Fruit fly (Drosophila melanogaster): ENCODE measurements around the gene wol.

The wol gene

dm6 chr2L:8351864-8352263 is 49.1 kb upstream of the wol start, which contains the start of gene Mur29B (continued):
- TF ChIP-seq CG7928 (GFP tag; optimal IDR thresholded peaks at IDR 0.05) = no peak
- TF ChIP-seq Scr (GFP tag; IDR thresholded peaks at IDR 0.05; ENCODE audit: partially characterized antibody) = no peak
- no peak for TF ChIP-seq mld (GFP tag; IDR thresholded peaks at IDR 0.05; ENCODE audit: partially characterized antibody)
- TF ChIP-seq fd3F (GFP tag; optimal IDR thresholded peaks at IDR 0.05) = no peak
- TF ChIP-seq CG5953 (GFP tag; IDR thresholded peaks at IDR 0.05) = no peak
- TF ChIP-seq chm (GFP tag; IDR thresholded peaks at IDR 0.05) = no peak
- TF ChIP-seq lov (optimal IDR thresholded peaks at IDR 0.05) = no peak
- TF ChIP-seq lov (GFP tag; IDR thresholded peaks at IDR 0.05) = no peak
- no peak for TF ChIP-seq CG18262 (tag; optimal IDR thresholded peaks at IDR 0.05)
- TF ChIP-seq Dref (GFP tag; IDR thresholded peaks at IDR 0.05) = no peak
- no peak for TF ChIP-seq MBD-R2 (GFP tag; IDR thresholded peaks at IDR 0.05)
- TF ChIP-seq sug (tag; optimal IDR thresholded peaks at IDR 0.05) = peak; percentile 54
- TF ChIP-seq CG8388 (GFP tag; optimal IDR thresholded peaks at IDR 0.05) = no peak
- TF ChIP-seq CG6272 (GFP tag; IDR thresholded peaks at IDR 0.05) = no peak
- peak; percentile 7; the same call in 1 of the 2 replicates for TF ChIP-seq CG32532 (GFP tag; IDR thresholded peaks at IDR 0.05)
- peak; percentile 29 for TF ChIP-seq sens (GFP tag)
- no peak for TF ChIP-seq CG33557 (GFP tag; optimal IDR thresholded peaks at IDR 0.05)
- no peak for TF ChIP-seq lmd (GFP tag; IDR thresholded peaks at IDR 0.05)
- no peak for TF ChIP-seq CG13624 (GFP tag; optimal IDR thresholded peaks at IDR 0.05)
- TF ChIP-seq Hr51 (GFP tag; optimal IDR thresholded peaks at IDR 0.05) = no peak
- no peak for TF ChIP-seq Asciz (GFP tag; optimal IDR thresholded peaks at IDR 0.05)
- no peak for TF ChIP-seq Sry-β (GFP tag; optimal IDR thresholded peaks at IDR 0.05)
- TF ChIP-seq knrl (GFP tag; IDR thresholded peaks at IDR 0.05; ENCODE audit: partially characterized antibody) = no peak
- no peak for TF ChIP-seq CG9437 (GFP tag; optimal IDR thresholded peaks at IDR 0.05)
- no peak for TF ChIP-seq hb (GFP tag; IDR thresholded peaks at IDR 0.05; ENCODE audit: partially characterized antibody)
- TF ChIP-seq run (tag; optimal IDR thresholded peaks at IDR 0.05) = no peak
- TF ChIP-seq repo (GFP tag; optimal IDR thresholded peaks at IDR 0.05) = no peak
- TF ChIP-seq CG10959 (GFP tag; IDR thresholded peaks at IDR 0.05) = no peak
- TF ChIP-seq vvl (GFP tag; IDR thresholded peaks at IDR 0.05) = no peak
- TF ChIP-seq CG31388 (GFP tag; optimal IDR thresholded peaks at IDR 0.05) = no peak
- no peak for TF ChIP-seq dimm (GFP tag; IDR thresholded peaks at IDR 0.05)

- TF ChIP-seq Dek (tag; optimal IDR thresholded peaks at IDR 0.05) = no peak
- no peak for TF ChIP-seq CG13624 (GFP tag; optimal IDR thresholded peaks at IDR 0.05)
- TF ChIP-seq row (GFP tag; IDR thresholded peaks at IDR 0.05) = no peak
- TF ChIP-seq pan (optimal IDR thresholded peaks at IDR 0.05) = no peak
- peak in 1 of 2 experiments; percentile 54 for TF ChIP-seq pan (GFP tag; optimal IDR thresholded peaks at IDR 0.05 in 1 of 2, IDR thresholded peaks at IDR 0.05 in 1 of 2)
- TF ChIP-seq CG4282 (GFP tag; optimal IDR thresholded peaks at IDR 0.05) = no peak
- peak in 1 of 2 experiments; percentile 8 for TF ChIP-seq Hr51 (GFP tag; optimal IDR thresholded peaks at IDR 0.05)
- TF ChIP-seq gsb (GFP tag; IDR thresholded peaks at IDR 0.05) = no peak
- TF ChIP-seq lbe (GFP tag; optimal IDR thresholded peaks at IDR 0.05) = peak; percentile 5
- TF ChIP-seq lmd (GFP tag; IDR thresholded peaks at IDR 0.05) = no peak
- TF ChIP-seq Lpt (GFP tag; optimal IDR thresholded peaks at IDR 0.05) = no peak
- TF ChIP-seq CG10274 (GFP tag; optimal IDR thresholded peaks at IDR 0.05) = no peak
- TF ChIP-seq ro (GFP tag; IDR thresholded peaks at IDR 0.05) = no peak
- TF ChIP-seq Xrp1 (GFP tag; IDR thresholded peaks at IDR 0.05) = no peak
- peak; percentile 17 for TF ChIP-seq CG17359 (tag; optimal IDR thresholded peaks at IDR 0.05)
- no peak for TF ChIP-seq CG7556 (GFP tag; optimal IDR thresholded peaks at IDR 0.05)
- peak; percentile 14 for TF ChIP-seq gem (tag; optimal IDR thresholded peaks at IDR 0.05)
- no peak for TF ChIP-seq stwl (tag; optimal IDR thresholded peaks at IDR 0.05)
- TF ChIP-seq Kr (GFP tag; optimal IDR thresholded peaks at IDR 0.05) = no peak
- TF ChIP-seq Jarid2 (GFP tag; optimal IDR thresholded peaks at IDR 0.05) = no peak
- TF ChIP-seq lab (GFP tag; optimal IDR thresholded peaks at IDR 0.05) = peak; percentile 4
- no peak for TF ChIP-seq esg (GFP tag; conservative IDR thresholded peaks at IDR 0.05)
- TF ChIP-seq CG8089 (GFP tag; optimal IDR thresholded peaks at IDR 0.05) = no peak
- TF ChIP-seq kay (GFP tag; optimal IDR thresholded peaks at IDR 0.05) = no peak
- TF ChIP-seq Oli (tag; optimal IDR thresholded peaks at IDR 0.05) = no peak
These were observed 48.5 kb upstream of the wol start for dm6 chr2L:8351333-8351732.
